Fruit fly (Drosophila melanogaster) whole organism, embryonic: Measurements from ENCODE around the gene tral.

Source experiments
- Bteb2 ChIP-seq: fragments of 200-800 bp; sonication (Bioruptor generic); optimal IDR thresholded peaks from 2 replicates; lab custom pipeline; 2016; ENCODE audit warnings: missing biosample characterization, missing genetic modification characterization
- CG10267 ChIP-seq: fragments of 200-800 bp; sonication (Bioruptor generic); optimal IDR thresholded peaks from 2 replicates; lab custom pipeline; 2018; ENCODE audit warnings: missing biosample characterization, mild to moderate bottlenecking, missing genetic modification characterization, moderate library complexity
- CG10321 ChIP-seq: fragments of 200-800 bp; sonication (Bioruptor generic); IDR thresholded peaks from 2 replicates; pipeline ENCODE4 v1.3.6; 2022; ENCODE audit warnings: missing biosample characterization, missing genetic modification characterization
- CG11093 ChIP-seq: fragments of 200-800 bp; sonication (Bioruptor generic); IDR thresholded peaks from 3 replicates; pipeline ENCODE4 v1.3.6; 2022; ENCODE audit warnings: missing biosample characterization, missing genetic modification characterization
- CG12155 ChIP-seq: fragments of 200-800 bp; sonication (Bioruptor generic); optimal IDR thresholded peaks from 3 replicates; lab custom pipeline; 2016; ENCODE audit warnings: missing biosample characterization, missing genetic modification characterization
- CG12942 ChIP-seq: fragments of 200-800 bp; sonication (Bioruptor generic); optimal IDR thresholded peaks from 3 replicates; lab custom pipeline; 2016; ENCODE audit warnings: missing biosample characterization, missing genetic modification characterization
- CG14667 ChIP-seq: fragments of 200-800 bp; sonication (Bioruptor generic); IDR thresholded peaks from 2 replicates; pipeline ENCODE4 v1.3.6; 2022; ENCODE audit warnings: missing biosample characterization, missing genetic modification characterization
- CG1603 ChIP-seq: fragments of 200-800 bp; sonication (Bioruptor generic); optimal IDR thresholded peaks from 2 replicates; lab custom pipeline; 2019; ENCODE audit warnings: missing biosample characterization, mild to moderate bottlenecking, missing genetic modification characterization, moderate library complexity
- CG17359 ChIP-seq: fragments of 200-800 bp; sonication (Bioruptor generic); optimal IDR thresholded peaks from 3 replicates; lab custom pipeline; 2018; ENCODE audit warnings: missing biosample characterization, mild to moderate bottlenecking, missing genetic modification characterization, moderate library complexity
- CG17912 ChIP-seq: fragments of 200-800 bp; sonication (Bioruptor generic); optimal IDR thresholded peaks from 2 replicates; lab custom pipeline; 2018; ENCODE audit warnings: missing biosample characterization, mild to moderate bottlenecking, missing genetic modification characterization
- CG1792 ChIP-seq: fragments of 200-800 bp; sonication (Bioruptor generic); optimal IDR thresholded peaks from 2 replicates; lab custom pipeline; 2016; ENCODE audit warnings: missing biosample characterization, missing genetic modification characterization
- CG18262 ChIP-seq: fragments of 200-800 bp; optimal IDR thresholded peaks from 3 replicates; lab custom pipeline; 2019; ENCODE audit warnings: missing biosample characterization, mild to moderate bottlenecking, missing genetic modification characterization, moderate library complexity
- CG1832 ChIP-seq: fragments of 200-800 bp; sonication (Bioruptor generic); optimal IDR thresholded peaks from 2 replicates; lab custom pipeline; 2017; ENCODE audit warnings: missing biosample characterization, mild to moderate bottlenecking, missing genetic modification characterization, inconsistent platforms
- CG2202 ChIP-seq: fragments of 200-800 bp; sonication (Bioruptor generic); optimal IDR thresholded peaks from 2 replicates; lab custom pipeline; 2018; ENCODE audit warnings: missing biosample characterization, mild to moderate bottlenecking, missing genetic modification characterization
- CG3065 ChIP-seq: fragments of 200-800 bp; sonication (Bioruptor generic); optimal IDR thresholded peaks from 2 replicates; lab custom pipeline; 2016; ENCODE audit warnings: missing biosample characterization, missing genetic modification characterization
- CG32532 ChIP-seq: fragments of 200-800 bp; sonication (Bioruptor generic); IDR thresholded peaks from 2 replicates; pipeline ENCODE4 v1.3.6; 2022; ENCODE audit warnings: missing biosample characterization, missing genetic modification characterization
- CG3995 ChIP-seq: fragments of 200-800 bp; sonication (Bioruptor generic); optimal IDR thresholded peaks from 3 replicates; lab custom pipeline; 2016; ENCODE audit warnings: missing biosample characterization, missing genetic modification characterization
- CG4854 ChIP-seq: fragments of 200-800 bp; sonication (Bioruptor generic); optimal IDR thresholded peaks from 2 replicates; lab custom pipeline; 2016; ENCODE audit warnings: missing biosample characterization, missing genetic modification characterization, inconsistent platforms
- CG6175 ChIP-seq: fragments of 200-800 bp; sonication (Bioruptor generic); IDR thresholded peaks from 3 replicates; pipeline ENCODE4 v1.3.6; 2022; ENCODE audit warnings: missing biosample characterization, missing genetic modification characterization
- CG7271 ChIP-seq: fragments of 200-800 bp; sonication (Bioruptor generic); optimal IDR thresholded peaks from 2 replicates; lab custom pipeline; 2018; ENCODE audit warnings: missing biosample characterization, mild to moderate bottlenecking, missing genetic modification characterization, moderate library complexity
- CG8478 ChIP-seq: fragments of >200 bp; optimal IDR thresholded peaks from 2 replicates; lab custom pipeline; 2018
- D19B ChIP-seq: fragments of 200-800 bp; sonication (Bioruptor generic); optimal IDR thresholded peaks from 2 replicates; lab custom pipeline; 2017; ENCODE audit warnings: missing biosample characterization, mild to moderate bottlenecking, missing genetic modification characterization
- Dp ChIP-seq: fragments of 200-800 bp; sonication (Bioruptor generic); optimal IDR thresholded peaks from 2 replicates; lab custom pipeline; 2018; ENCODE audit warnings: missing biosample characterization, mild to moderate bottlenecking, missing genetic modification characterization, moderate library complexity
- H2.0 ChIP-seq: fragments of 200-800 bp; sonication (Bioruptor generic); IDR thresholded peaks from 2 replicates; pipeline ENCODE4 v1.3.6; 2022; ENCODE audit warnings: missing biosample characterization, missing genetic modification characterization
- Hand ChIP-seq: fragments of 200-800 bp; sonication (Bioruptor generic); optimal IDR thresholded peaks from 2 replicates; lab custom pipeline; 2017; ENCODE audit warnings: mild to moderate bottlenecking, missing biosample characterization, missing genetic modification reagents, missing genetic modification characterization
- Hmr ChIP-seq: fragments of 200-800 bp; sonication (Bioruptor generic); optimal IDR thresholded peaks from 3 replicates; lab custom pipeline; 2017; ENCODE audit warnings: mild to moderate bottlenecking, missing biosample characterization, missing genetic modification reagents, missing genetic modification characterization
- MTF-1 ChIP-seq: fragments of 200-800 bp; sonication (Bioruptor generic); optimal IDR thresholded peaks from 2 replicates; lab custom pipeline; 2018; ENCODE audit warnings: missing biosample characterization, mild to moderate bottlenecking, missing genetic modification characterization, borderline replicate concordance
- NFAT ChIP-seq: fragments of 200-800 bp; sonication (Bioruptor generic); IDR thresholded peaks from 2 replicates; pipeline ENCODE4 v1.3.6; 2022; ENCODE audit warnings: missing biosample characterization, missing genetic modification characterization
- NfI ChIP-seq: fragments of 200-800 bp; sonication (Bioruptor generic); optimal IDR thresholded peaks from 3 replicates; lab custom pipeline; 2018; ENCODE audit warnings: missing biosample characterization, mild to moderate bottlenecking, missing genetic modification characterization, moderate library complexity
- Optix ChIP-seq: fragments of 200-800 bp; sonication (Bioruptor generic); IDR thresholded peaks from 3 replicates; pipeline ENCODE4 v1.3.6; 2022; ENCODE audit warnings: missing biosample characterization, missing genetic modification characterization
- Sox102F ChIP-seq: fragments of 200-800 bp; sonication (Bioruptor generic); optimal IDR thresholded peaks from 2 replicates; lab custom pipeline; 2018; ENCODE audit warnings: missing biosample characterization, mild to moderate bottlenecking, missing genetic modification characterization, moderate library complexity
- Trl ChIP-seq, 3 experiments: fragments of >200 bp in 2 of 3; fragments of 200-800 bp in 1 of 3; sonication (Bioruptor generic) in 1 of 3; optimal IDR thresholded peaks; 2 replicates in 1 of 3; 3 replicates in 2 of 3; lab custom pipeline; 2016 to 2017; ENCODE audit warnings: missing biosample characterization in 1 of 3, missing genetic modification characterization in 1 of 3
- aop ChIP-seq: fragments of 200-800 bp; sonication (Bioruptor generic); IDR thresholded peaks from 2 replicates; pipeline ENCODE4 v1.3.6; 2022; ENCODE audit warnings: missing biosample characterization, missing genetic modification characterization
- az2 ChIP-seq: fragments of 200-800 bp; sonication (Bioruptor generic); optimal IDR thresholded peaks from 3 replicates; lab custom pipeline; 2016; ENCODE audit warnings: missing biosample characterization, missing genetic modification characterization
- bsh ChIP-seq, 2 experiments: fragments of 200-800 bp; sonication (Bioruptor generic); optimal IDR thresholded peaks; 2 replicates each; lab custom pipeline; 2017 to 2018; ENCODE audit warnings: mild to moderate bottlenecking in 2 of 2, missing biosample characterization in 2 of 2, missing genetic modification characterization in 2 of 2, moderate library complexity in 1 of 2
- chn ChIP-seq: fragments of 200-800 bp; sonication (Bioruptor generic); optimal IDR thresholded peaks from 2 replicates; lab custom pipeline; 2016; ENCODE audit warnings: missing biosample characterization, missing genetic modification characterization
- dan ChIP-seq: fragments of 200-800 bp; sonication (Bioruptor generic); IDR thresholded peaks from 2 replicates; pipeline ENCODE4 v1.3.6; 2022; ENCODE audit warnings: missing biosample characterization, missing genetic modification characterization
- hth ChIP-seq: fragments of >200 bp; optimal IDR thresholded peaks from 2 replicates; lab custom pipeline; 2017; ENCODE audit warnings: inconsistent platforms
- kay ChIP-seq: fragments of 200-800 bp; sonication (Bioruptor generic); optimal IDR thresholded peaks from 2 replicates; lab custom pipeline; 2016; ENCODE audit warnings: missing biosample characterization, missing genetic modification characterization
- mam ChIP-seq: fragments of 200-800 bp; sonication (Bioruptor generic); optimal IDR thresholded peaks from 3 replicates; lab custom pipeline; 2016; ENCODE audit warnings: missing biosample characterization, missing genetic modification characterization
- mirr ChIP-seq: fragments of 200-800 bp; sonication (Bioruptor generic); optimal IDR thresholded peaks from 3 replicates; lab custom pipeline; 2018; ENCODE audit warnings: missing biosample characterization, mild to moderate bottlenecking, missing genetic modification characterization
- nau ChIP-seq: fragments of 200-800 bp; sonication (Bioruptor generic); optimal IDR thresholded peaks from 3 replicates; lab custom pipeline; 2017; ENCODE audit warnings: missing biosample characterization, mild to moderate bottlenecking, missing genetic modification characterization, missing genetic modification reagents
- nerfin-2 ChIP-seq: fragments of 200-800 bp; sonication (Bioruptor generic); IDR thresholded peaks from 2 replicates; pipeline ENCODE4 v1.3.6; 2022; ENCODE audit warnings: missing biosample characterization, missing genetic modification characterization; ENCODE audit not compliant: partially characterized antibody
- pb ChIP-seq: fragments of 200-800 bp; sonication (Bioruptor generic); optimal IDR thresholded peaks from 3 replicates; lab custom pipeline; 2016; ENCODE audit warnings: missing biosample characterization, missing genetic modification characterization
- pita ChIP-seq: fragments of 200-800 bp; sonication (Bioruptor generic); optimal IDR thresholded peaks from 2 replicates; lab custom pipeline; 2017; ENCODE audit warnings: missing biosample characterization, mild to moderate bottlenecking, missing genetic modification characterization
- pum ChIP-seq: fragments of 200-800 bp; sonication (Bioruptor generic); optimal IDR thresholded peaks from 2 replicates; lab custom pipeline; 2016; ENCODE audit warnings: missing biosample characterization, missing genetic modification characterization
- salm ChIP-seq: fragments of 200-800 bp; sonication (Bioruptor generic); optimal IDR thresholded peaks from 2 replicates; lab custom pipeline; 2018; ENCODE audit warnings: missing biosample characterization, mild to moderate bottlenecking, missing genetic modification characterization
- slbo ChIP-seq: fragments of 200-800 bp; sonication (Bioruptor generic); IDR thresholded peaks from 2 replicates; pipeline ENCODE4 v1.3.6; 2022; ENCODE audit warnings: missing biosample characterization, missing genetic modification characterization
- sqz ChIP-seq: fragments of 200-800 bp; sonication (Bioruptor generic); optimal IDR thresholded peaks from 3 replicates; lab custom pipeline; 2018; ENCODE audit warnings: missing biosample characterization, mild to moderate bottlenecking, missing genetic modification characterization
- stwl ChIP-seq: fragments of 200-800 bp; sonication (Bioruptor generic); optimal IDR thresholded peaks from 3 replicates; lab custom pipeline; 2018; ENCODE audit warnings: missing biosample characterization, mild to moderate bottlenecking, missing genetic modification characterization, moderate library complexity
- tgo ChIP-seq: fragments of 200-800 bp; sonication (Bioruptor generic); IDR thresholded peaks from 3 replicates; pipeline ENCODE4 v1.3.6; 2022; ENCODE audit warnings: missing biosample characterization, missing genetic modification characterization
- trem ChIP-seq: fragments of 200-800 bp; optimal IDR thresholded peaks from 3 replicates; lab custom pipeline; 2019; ENCODE audit warnings: missing biosample characterization, mild to moderate bottlenecking, missing genetic modification characterization, moderate library complexity

tral gene

dm6 chr3L:12484948-12485347, 29.9 kb upstream of the tral start, which contains the start of gene CG10663 (continued):
- TF ChIP-seq CG1603 (tag; lab: Kevin White, UChicago) (peak; percentile 36), CG12942 (GFP tag; lab: Kevin White, UChicago) (no peak), mam (GFP tag; lab: Kevin White, UChicago) (no peak), slbo (peak; percentile 42), Hmr (GFP tag; lab: Kevin White, UChicago) (no peak), NfI (peak; percentile 20), CG10321 (GFP tag; lab: Robert Waterston, UW) (no peak), CG4854 (GFP tag; lab: Kevin White, UChicago) (no peak), chn (GFP tag; lab: Kevin White, UChicago) (no peak), CG18262 (tag; lab: Kevin White, UChicago) (no peak), CG11093 (GFP tag; lab: Robert Waterston, UW) (no peak), H2.0 (GFP tag; lab: Robert Waterston, UW) (no peak), stwl (tag; lab: Kevin White, UChicago) (no peak), az2 (no peak), CG3995 (no peak), pita (GFP tag; lab: Kevin White, UChicago) (no peak), CG14667 (GFP tag; lab: Robert Waterston, UW) (no peak), pum (GFP tag; lab: Kevin White, UChicago) (no peak), bsh (GFP tag; optimal IDR thresholded peaks at IDR 0.05; lab: Kevin White, UChicago) (peak; percentile 15 to 28), Hand (GFP tag; lab: Kevin White, UChicago) (no peak), pb (no peak), mirr (GFP tag; lab: Kevin White, UChicago) (no peak), kay (no peak), tgo (GFP tag; lab: Robert Waterston, UW) (no peak; the same call in 2 of the 3 replicates), Trl (optimal IDR thresholded peaks at IDR 0.05; lab: Kevin White, UChicago) (peak; percentile 2 to 17), Trl (GFP tag; optimal IDR thresholded peaks at IDR 0.05; lab: Kevin White, UChicago) (peak; percentile 4), CG10267 (tag; lab: Kevin White, UChicago) (no peak), nau (GFP tag; lab: Kevin White, UChicago) (peak; percentile 5), CG1792 (no peak), CG6175 (GFP tag; lab: Robert Waterston, UW) (0 out of 3 replicates have a peak, but pooled peaks have one; percentile 15), CG12155 (no peak), CG17359 (tag; lab: Kevin White, UChicago) (no peak), salm (tag; lab: Kevin White, UChicago) (no peak), MTF-1 (peak; percentile 14), dan (GFP tag; lab: Robert Waterston, UW) (no peak), CG7271 (tag; lab: Kevin White, UChicago) (no peak), nerfin-2 (GFP tag; lab: Robert Waterston, UW) (peak; percentile 45; the same call in 1 of the 2 replicates), CG2202 (peak; percentile 3), NFAT (no peak), CG17912 (GFP tag; lab: Kevin White, UChicago) (no peak), trem (tag; lab: Kevin White, UChicago) (no peak), Sox102F (GFP tag; lab: Kevin White, UChicago) (no peak), Optix (GFP tag; lab: Robert Waterston, UW) (0 out of 3 replicates have a peak, but pooled peaks have one; percentile 43), CG1832 (GFP tag; lab: Kevin White, UChicago) (no peak), CG8478 (lab: Kevin White, UChicago) (no peak), sqz (GFP tag; lab: Kevin White, UChicago) (no peak), D19B (GFP tag; lab: Kevin White, UChicago) (no peak), Bteb2 (GFP tag; lab: Kevin White, UChicago) (no peak), Dp (GFP tag; lab: Kevin White, UChicago) (no peak), CG3065 (GFP tag; lab: Kevin White, UChicago) (no peak), CG32532 (peak; percentile 32; the same call in 1 of the 2 replicates), aop (GFP tag; lab: Robert Waterston, UW) (no peak), hth (lab: Kevin White, UChicago) (no peak)
